Worm (Caenorhabditis elegans) whole organism, mixed stage, embryonic: Measurements from ENCODE around the gene B0334.20.

Experiments used
- M03D4.4 ChIP-seq: sonication (generic microtip); optimal IDR thresholded peaks from 2 replicates; lab custom pipeline; 2017; ENCODE audit warnings: mild to moderate bottlenecking, missing genetic modification characterization, missing compliant biosample characterization
- bed-3 ChIP-seq: fragments of 200-800 bp; sonication (Bioruptor generic); optimal IDR thresholded peaks from 3 replicates; lab custom pipeline; 2018; ENCODE audit warnings: mild to moderate bottlenecking, missing genetic modification characterization, moderate library complexity, missing compliant biosample characterization
- blmp-1 ChIP-seq: fragments of 150-350 bp; optimal IDR thresholded peaks from 2 replicates; lab custom pipeline; 2014; ENCODE audit warnings: missing biosample characterization, missing genetic modification characterization
- ceh-39 ChIP-seq: fragments of 150-350 bp; optimal IDR thresholded peaks from 2 replicates; lab custom pipeline; 2014; ENCODE audit warnings: missing biosample characterization, missing genetic modification characterization
- ceh-43 ChIP-seq: fragments of 200-800 bp; sonication (Bioruptor generic); optimal IDR thresholded peaks from 2 replicates; lab custom pipeline; 2018; ENCODE audit warnings: mild to moderate bottlenecking, missing genetic modification characterization, moderate library complexity, missing compliant biosample characterization
- ces-1 ChIP-seq: fragments of 150-350 bp; optimal IDR thresholded peaks from 2 replicates; lab custom pipeline; 2014; ENCODE audit warnings: missing biosample characterization, missing genetic modification reagents, missing genetic modification characterization
- cnd-1 ChIP-seq: fragments of 200-800 bp; sonication (Bioruptor generic); optimal IDR thresholded peaks from 2 replicates; lab custom pipeline; 2018; ENCODE audit warnings: mild to moderate bottlenecking, missing genetic modification characterization, missing compliant biosample characterization
- drap-1 ChIP-seq: fragments of 200-800 bp; sonication (Bioruptor generic); optimal IDR thresholded peaks from 3 replicates; lab custom pipeline; 2018; ENCODE audit warnings: mild to moderate bottlenecking, missing genetic modification characterization, missing compliant biosample characterization
- elt-1 ChIP-seq: sonication (generic microtip); optimal IDR thresholded peaks from 2 replicates; lab custom pipeline; 2017; ENCODE audit warnings: missing genetic modification characterization, mild to moderate bottlenecking, missing compliant biosample characterization, antibody characterized with exemption, moderate library complexity, borderline replicate concordance; ENCODE audit not compliant: insufficient read depth
- elt-3 ChIP-seq: fragments of 150-350 bp; optimal IDR thresholded peaks from 2 replicates; lab custom pipeline; 2014; ENCODE audit warnings: missing biosample characterization, missing genetic modification characterization
- flh-1 ChIP-seq: fragments of 200-800 bp; sonication (Bioruptor generic); optimal IDR thresholded peaks from 2 replicates; lab custom pipeline; 2018; ENCODE audit warnings: mild to moderate bottlenecking, missing genetic modification characterization, moderate library complexity, missing compliant biosample characterization
- ham-2 ChIP-seq: fragments of 200-800 bp; sonication (Bioruptor generic); optimal IDR thresholded peaks from 2 replicates; lab custom pipeline; 2018; ENCODE audit warnings: mild to moderate bottlenecking, missing genetic modification characterization, missing compliant biosample characterization
- hlh-1 ChIP-seq: fragments of 150-350 bp; optimal IDR thresholded peaks from 2 replicates; lab custom pipeline; 2014; ENCODE audit warnings: missing biosample characterization, missing genetic modification reagents, missing genetic modification characterization
- lin-13 ChIP-seq: fragments of 150-350 bp; optimal IDR thresholded peaks from 2 replicates; lab custom pipeline; 2014; ENCODE audit warnings: missing biosample characterization, missing genetic modification characterization
- lin-32 ChIP-seq: fragments of 200-800 bp; sonication (Bioruptor generic); optimal IDR thresholded peaks from 2 replicates; lab custom pipeline; 2018; ENCODE audit warnings: mild to moderate bottlenecking, missing genetic modification characterization, missing compliant biosample characterization
- lsy-2 ChIP-seq: fragments of 150-350 bp; optimal IDR thresholded peaks from 2 replicates; lab custom pipeline; 2014; ENCODE audit warnings: missing biosample characterization, missing genetic modification characterization
- mab-5 ChIP-seq: fragments of 150-350 bp; optimal IDR thresholded peaks from 2 replicates; lab custom pipeline; 2014; ENCODE audit warnings: missing biosample characterization, missing genetic modification characterization
- mep-1 ChIP-seq: fragments of 150-350 bp; optimal IDR thresholded peaks from 2 replicates; lab custom pipeline; 2017; ENCODE audit warnings: missing biosample characterization, missing genetic modification reagents, missing genetic modification characterization, inconsistent platforms
- mls-2 ChIP-seq: sonication (generic microtip); optimal IDR thresholded peaks from 2 replicates; lab custom pipeline; 2016; ENCODE audit warnings: mild to moderate bottlenecking, missing genetic modification characterization, moderate library complexity, missing compliant biosample characterization
- nhr-12 ChIP-seq: fragments of 150-350 bp; optimal IDR thresholded peaks from 2 replicates; lab custom pipeline; 2014; ENCODE audit warnings: missing biosample characterization, missing genetic modification characterization
- nhr-2 ChIP-seq: fragments of 150-350 bp; optimal IDR thresholded peaks from 2 replicates; lab custom pipeline; 2014; ENCODE audit warnings: missing biosample characterization, missing genetic modification characterization
- nhr-237 ChIP-seq: fragments of 150-350 bp; optimal IDR thresholded peaks from 2 replicates; lab custom pipeline; 2014; ENCODE audit warnings: missing biosample characterization, missing genetic modification characterization
- nhr-28 ChIP-seq: fragments of 150-350 bp; optimal IDR thresholded peaks from 2 replicates; lab custom pipeline; 2014; ENCODE audit warnings: missing biosample characterization, missing genetic modification characterization
- nhr-76 ChIP-seq: sonication (generic microtip); optimal IDR thresholded peaks from 2 replicates; lab custom pipeline; 2017; ENCODE audit warnings: missing biosample characterization, missing genetic modification characterization
- pha-4 ChIP-seq: fragments of 150-350 bp; optimal IDR thresholded peaks from 2 replicates; lab custom pipeline; 2018; ENCODE audit warnings: missing biosample characterization, missing genetic modification reagents, missing genetic modification characterization
- sem-2 ChIP-seq: fragments of 200-800 bp; sonication (Bioruptor generic); optimal IDR thresholded peaks from 2 replicates; lab custom pipeline; 2018; ENCODE audit warnings: mild to moderate bottlenecking, missing genetic modification characterization, missing compliant biosample characterization
- snpc-4 ChIP-seq: fragments of 150-350 bp; optimal IDR thresholded peaks from 2 replicates; lab custom pipeline; 2014; ENCODE audit warnings: missing biosample characterization, missing genetic modification characterization
- sptf-1 ChIP-seq: sonication (generic microtip); optimal IDR thresholded peaks from 2 replicates; lab custom pipeline; 2017; ENCODE audit warnings: mild to moderate bottlenecking, missing genetic modification characterization, moderate library complexity, missing compliant biosample characterization
- tbx-8 ChIP-seq: fragments of 200-800 bp; sonication (Bioruptor generic); optimal IDR thresholded peaks from 2 replicates; lab custom pipeline; 2018; ENCODE audit warnings: mild to moderate bottlenecking, missing genetic modification characterization, moderate library complexity, missing compliant biosample characterization
- unc-120 ChIP-seq: sonication (generic microtip); optimal IDR thresholded peaks from 2 replicates; lab custom pipeline; 2017; ENCODE audit warnings: missing genetic modification characterization, missing compliant biosample characterization; ENCODE audit not compliant: poor library complexity, severe bottlenecking
- unc-39 ChIP-seq: fragments of 150-350 bp; optimal IDR thresholded peaks from 2 replicates; lab custom pipeline; 2014; ENCODE audit warnings: missing biosample characterization, missing genetic modification characterization
- unc-62 ChIP-seq: fragments of 150-350 bp; optimal IDR thresholded peaks from 2 replicates; lab custom pipeline; 2014; ENCODE audit warnings: missing biosample characterization, missing genetic modification reagents, missing genetic modification characterization
- zip-8 ChIP-seq: fragments of 150-350 bp; optimal IDR thresholded peaks from 2 replicates; lab custom pipeline; 2014; ENCODE audit warnings: missing biosample characterization, missing genetic modification characterization
- ztf-11 ChIP-seq: fragments of 150-350 bp; optimal IDR thresholded peaks from 2 replicates; lab custom pipeline; 2014; ENCODE audit warnings: missing biosample characterization, missing genetic modification characterization

Gene B0334.20

ce11 chrII:11463899-11464298 lies 36.4 kb downstream of the B0334.20 start:
- TF ChIP-seq M03D4.4 (tag; lab: Kevin White, UChicago) (no peak), unc-39 (tag; lab: Kevin White, UChicago) (no peak), mls-2 (no peak), ces-1 (GFP tag; lab: Kevin White, UChicago) (peak; percentile 29)

DNA sequence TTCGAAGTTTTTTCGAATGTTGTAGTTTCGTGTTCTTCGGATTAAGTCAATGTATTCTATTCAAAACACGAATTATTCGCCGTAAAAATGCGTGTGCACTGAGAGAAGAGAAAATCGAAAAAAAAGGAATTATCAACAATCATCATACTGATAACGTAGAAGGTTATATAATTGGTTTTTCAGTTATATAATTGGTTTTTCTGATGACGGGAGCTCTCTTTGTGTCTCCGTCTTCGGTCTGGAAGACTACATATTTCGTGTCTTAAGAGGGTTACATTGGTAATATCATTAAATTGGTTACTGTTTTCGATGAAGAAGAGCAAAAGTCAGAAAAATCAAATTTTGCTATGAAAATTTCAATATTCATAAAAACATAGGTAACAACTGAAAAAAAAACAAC lies 40.4 kb downstream of the B0334.20 start:
- no peak for TF ChIP-seq elt-1 (tag; lab: Kevin White, UChicago)
- TF ChIP-seq sptf-1 (tag; lab: Kevin White, UChicago): no peak
- TF ChIP-seq M03D4.4 (tag; lab: Kevin White, UChicago): no peak
- TF ChIP-seq ces-1 (GFP tag; lab: Kevin White, UChicago): no peak
- TF ChIP-seq sem-2 (GFP tag; lab: Kevin White, UChicago): no peak
- no peak for TF ChIP-seq elt-3 (tag; lab: Kevin White, UChicago)

DNA sequence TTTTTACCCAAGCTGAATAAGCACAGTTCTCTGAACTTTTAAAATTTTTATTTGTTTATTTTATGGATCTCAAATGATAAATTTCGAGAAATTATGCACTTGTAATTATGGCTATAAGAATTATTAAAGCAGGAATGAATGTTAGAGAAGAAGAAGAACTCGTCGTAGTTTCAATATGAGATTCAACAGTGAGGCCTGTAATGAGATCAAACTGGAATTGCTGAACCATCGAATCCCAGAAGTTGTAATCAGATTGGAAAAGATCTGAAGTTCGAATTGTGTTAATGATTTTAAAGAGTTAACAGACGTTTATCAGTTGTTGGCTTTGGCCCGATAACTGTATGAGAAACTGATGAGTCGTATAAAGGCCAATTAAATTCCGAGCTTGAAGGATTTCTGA lies 44.5 kb downstream of the B0334.20 start:
- no peak for TF ChIP-seq nhr-237
- no peak for TF ChIP-seq M03D4.4 (tag; lab: Kevin White, UChicago)
- no peak for TF ChIP-seq unc-39 (tag; lab: Kevin White, UChicago)
- TF ChIP-seq nhr-12 (tag; lab: Kevin White, UChicago): no peak
- TF ChIP-seq lin-13 (tag; lab: Kevin White, UChicago): no peak
- no peak for TF ChIP-seq ceh-43 (GFP tag; lab: Kevin White, UChicago)
- TF ChIP-seq bed-3 (GFP tag; lab: Kevin White, UChicago): no peak
- TF ChIP-seq sptf-1 (tag; lab: Kevin White, UChicago): no peak
- TF ChIP-seq mep-1 (tag; lab: Kevin White, UChicago): no peak
- TF ChIP-seq elt-3 (tag; lab: Kevin White, UChicago): no peak
- no peak for TF ChIP-seq ceh-39 (tag; lab: Kevin White, UChicago)
- TF ChIP-seq mab-5 (tag; lab: Kevin White, UChicago): no peak
- TF ChIP-seq tbx-8 (GFP tag; lab: Kevin White, UChicago): no peak
- no peak for TF ChIP-seq nhr-2
- TF ChIP-seq unc-120 (tag; lab: Kevin White, UChicago): no peak
- no peak for TF ChIP-seq ham-2 (GFP tag; lab: Kevin White, UChicago)
- no peak for TF ChIP-seq mls-2
- TF ChIP-seq blmp-1 (tag; lab: Kevin White, UChicago): no peak
- no peak for TF ChIP-seq lin-32 (GFP tag; lab: Kevin White, UChicago)
- no peak for TF ChIP-seq snpc-4
- TF ChIP-seq, all 35 proteins: peak for 0

DNA sequence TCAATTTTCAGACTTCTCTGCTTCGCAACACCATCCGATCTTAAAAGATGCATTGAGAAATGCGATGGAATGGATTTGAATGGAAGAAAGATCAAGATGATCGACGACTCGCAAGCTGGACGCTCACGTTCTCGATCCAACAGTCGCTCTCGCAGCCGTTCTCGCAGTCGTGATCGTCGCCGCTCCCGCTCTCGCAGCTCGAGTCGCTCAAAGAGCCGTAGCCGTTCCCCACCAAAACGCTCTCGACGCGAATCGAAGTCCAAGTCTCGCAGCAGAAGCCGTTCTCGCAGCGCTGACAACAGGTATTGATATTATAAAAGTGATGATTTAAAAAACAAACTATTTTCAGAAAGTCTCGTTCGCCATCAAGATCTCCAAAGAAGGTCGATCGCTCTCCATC lies 45.1 kb downstream of the B0334.20 start:
- TF ChIP-seq lin-32 (GFP tag; lab: Kevin White, UChicago) (no peak), unc-39 (tag; lab: Kevin White, UChicago) (no peak), elt-3 (tag; lab: Kevin White, UChicago) (no peak), cnd-1 (no peak), sptf-1 (tag; lab: Kevin White, UChicago) (no peak), snpc-4 (no peak), pha-4 (tag; lab: Kevin White, UChicago) (no peak), zip-8 (no peak), mls-2 (no peak), hlh-1 (no peak), sem-2 (GFP tag; lab: Kevin White, UChicago) (no peak)

DNA sequence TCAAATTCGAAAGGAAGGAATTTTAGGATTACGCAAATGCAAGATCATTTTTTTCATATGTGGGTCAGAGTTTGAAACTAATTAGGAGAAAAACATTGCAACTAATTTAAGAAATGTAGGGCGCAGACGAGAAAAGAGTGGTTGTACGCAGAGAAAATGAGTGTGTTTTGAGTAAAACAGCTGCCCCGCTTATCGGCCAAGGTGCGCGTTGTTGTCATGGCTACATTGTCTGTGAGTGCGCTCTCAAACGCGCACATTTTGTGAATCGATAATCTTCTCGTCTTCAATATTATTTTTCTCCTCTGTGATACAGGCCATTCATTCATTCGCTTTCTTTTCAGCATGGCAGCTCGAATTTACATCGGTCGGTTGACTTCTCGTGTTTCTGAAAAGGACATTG lies 46.6 kb downstream of the B0334.20 start:
- TF ChIP-seq nhr-76 (no peak), hlh-1 (peak; percentile 24), ceh-39 (tag; lab: Kevin White, UChicago) (peak; percentile 9), lsy-2 (tag; lab: Kevin White, UChicago) (no peak), sptf-1 (tag; lab: Kevin White, UChicago) (no peak)

- TF ChIP-seq cnd-1 (peak; percentile 66), zip-8 (no peak), nhr-237 (peak; percentile 72), mep-1 (tag; lab: Kevin White, UChicago) (peak; percentile 86), ces-1 (GFP tag; lab: Kevin White, UChicago) (peak; percentile 67), lin-32 (GFP tag; lab: Kevin White, UChicago) (peak; percentile 20), nhr-2 (no peak), sem-2 (GFP tag; lab: Kevin White, UChicago) (no peak), M03D4.4 (tag; lab: Kevin White, UChicago) (peak; percentile 37), ceh-39 (tag; lab: Kevin White, UChicago) (peak; percentile 79), unc-120 (tag; lab: Kevin White, UChicago) (peak; percentile 31), drap-1 (GFP tag; lab: Kevin White, UChicago) (peak; percentile 39), unc-62 (GFP tag; lab: Kevin White, UChicago) (peak; percentile 43), ceh-43 (GFP tag; lab: Kevin White, UChicago) (peak; percentile 53), elt-1 (tag; lab: Kevin White, UChicago) (no peak), tbx-8 (GFP tag; lab: Kevin White, UChicago) (peak; percentile 15), elt-3 (tag; lab: Kevin White, UChicago) (peak; percentile 40), ztf-11 (peak; percentile 75), sptf-1 (tag; lab: Kevin White, UChicago) (peak; percentile 90), hlh-1 (peak; percentile 44), nhr-12 (tag; lab: Kevin White, UChicago) (no peak), pha-4 (tag; lab: Kevin White, UChicago) (peak; percentile 96), lsy-2 (tag; lab: Kevin White, UChicago) (peak; percentile 80), mls-2 (peak; percentile 81), unc-39 (tag; lab: Kevin White, UChicago) (no peak), nhr-28 (tag; lab: Kevin White, UChicago) (no peak), flh-1 (GFP tag; lab: Kevin White, UChicago) (no peak), lin-13 (tag; lab: Kevin White, UChicago) (peak; percentile 93)
Measured at ce11 chrII:11453025-11453424, 47.2 kb downstream of the B0334.20 start, which contains the start of gene rsp-1. rsp-1 (plus strand) TSS chrII:11453362.
